Fruit fly (Drosophila melanogaster) whole organism, embryonic: ENCODE data around the gene Mtpalpha.

ENCODE experiments used
- B-H1 ChIP-seq: fragments of 200-800 bp; sonication (Bioruptor generic); IDR thresholded peaks from 3 replicates; pipeline ENCODE4 v1.3.6; 2022; ENCODE audit warnings: missing biosample characterization, missing genetic modification characterization
- BtbVII ChIP-seq: fragments of 200-800 bp; sonication (Bioruptor generic); optimal IDR thresholded peaks from 3 replicates; lab custom pipeline; 2017; ENCODE audit warnings: missing biosample characterization, mild to moderate bottlenecking, missing genetic modification characterization
- CG10274 ChIP-seq: fragments of 200-800 bp; sonication (Bioruptor generic); optimal IDR thresholded peaks from 3 replicates; lab custom pipeline; 2017; ENCODE audit warnings: missing biosample characterization, mild to moderate bottlenecking, missing genetic modification characterization
- CG11723 ChIP-seq: fragments of 200-800 bp; sonication (Bioruptor generic); optimal IDR thresholded peaks from 2 replicates; lab custom pipeline; 2017; ENCODE audit warnings: missing biosample characterization, mild to moderate bottlenecking, missing genetic modification characterization
- CG15601 ChIP-seq: fragments of 200-800 bp; sonication (Bioruptor generic); optimal IDR thresholded peaks from 3 replicates; lab custom pipeline; 2019; ENCODE audit warnings: missing biosample characterization, mild to moderate bottlenecking, missing genetic modification characterization, moderate library complexity
- CG15696 ChIP-seq: fragments of 200-800 bp; sonication (Bioruptor generic); optimal IDR thresholded peaks from 2 replicates; lab custom pipeline; 2019; ENCODE audit warnings: missing biosample characterization, mild to moderate bottlenecking, missing genetic modification characterization, moderate library complexity
- CG17802 ChIP-seq: fragments of 200-800 bp; sonication (Bioruptor generic); optimal IDR thresholded peaks from 2 replicates; lab custom pipeline; 2018; ENCODE audit warnings: missing biosample characterization, mild to moderate bottlenecking, missing genetic modification characterization, moderate library complexity
- CG34224 ChIP-seq: fragments of 200-800 bp; sonication (Bioruptor generic); IDR thresholded peaks from 3 replicates; pipeline ENCODE4 v1.3.6; 2022; ENCODE audit warnings: missing biosample characterization, missing genetic modification characterization; ENCODE audit not compliant: partially characterized antibody
- CG8359 ChIP-seq: fragments of 200-800 bp; sonication (Bioruptor generic); optimal IDR thresholded peaks from 2 replicates; lab custom pipeline; 2017; ENCODE audit warnings: missing biosample characterization, mild to moderate bottlenecking, missing genetic modification characterization, borderline replicate concordance
- CG9876 ChIP-seq: fragments of 200-800 bp; sonication (Bioruptor generic); optimal IDR thresholded peaks from 2 replicates; lab custom pipeline; 2016; ENCODE audit warnings: missing biosample characterization, missing genetic modification characterization
- Camta ChIP-seq: fragments of 200-800 bp; sonication (Bioruptor generic); optimal IDR thresholded peaks from 2 replicates; lab custom pipeline; 2016; ENCODE audit warnings: missing biosample characterization, missing genetic modification characterization
- CoRest ChIP-seq: fragments of 200-800 bp; sonication (Bioruptor generic); optimal IDR thresholded peaks from 3 replicates; lab custom pipeline; 2018; ENCODE audit warnings: missing biosample characterization, mild to moderate bottlenecking, missing genetic modification characterization, moderate library complexity
- Dip2 ChIP-seq: fragments of 200-800 bp; sonication (Bioruptor generic); IDR thresholded peaks from 2 replicates; pipeline ENCODE4 v1.3.6; 2022; ENCODE audit warnings: missing biosample characterization, missing genetic modification characterization
- Dll ChIP-seq: fragments of 200-800 bp; sonication (Bioruptor generic); IDR thresholded peaks from 4 replicates; pipeline ENCODE4 v1.3.6; 2022; ENCODE audit warnings: missing biosample characterization, missing genetic modification characterization; ENCODE audit not compliant: partially characterized antibody
- E2f2 ChIP-seq: fragments of 200-800 bp; sonication (Bioruptor generic); IDR thresholded peaks from 2 replicates; pipeline ENCODE4 v1.3.6; 2022; ENCODE audit warnings: missing biosample characterization, missing genetic modification characterization
- Elba2 ChIP-seq: fragments of 200-800 bp; sonication (Bioruptor generic); optimal IDR thresholded peaks from 3 replicates; lab custom pipeline; 2016; ENCODE audit warnings: missing biosample characterization, missing genetic modification characterization
- HLH3B ChIP-seq: fragments of 200-800 bp; sonication (Bioruptor generic); IDR thresholded peaks from 2 replicates; pipeline ENCODE4 v1.3.6; 2022; ENCODE audit warnings: missing biosample characterization, missing genetic modification characterization
- HmgZ ChIP-seq: fragments of 200-800 bp; sonication (Bioruptor generic); optimal IDR thresholded peaks from 2 replicates; lab custom pipeline; 2018; ENCODE audit warnings: missing biosample characterization, mild to moderate bottlenecking, missing genetic modification characterization
- Hr51 ChIP-seq, 2 experiments: fragments of 200-800 bp; sonication (Bioruptor generic); optimal IDR thresholded peaks; 2 replicates in 1 of 2; 3 replicates in 1 of 2; lab custom pipeline; 2016 to 2018; ENCODE audit warnings: missing biosample characterization in 2 of 2, missing genetic modification characterization in 2 of 2, mild to moderate bottlenecking in 1 of 2, moderate library complexity in 1 of 2
- NK7.1 ChIP-seq: fragments of 200-800 bp; sonication (Bioruptor generic); optimal IDR thresholded peaks from 3 replicates; lab custom pipeline; 2016; ENCODE audit warnings: missing biosample characterization, missing genetic modification characterization
- Neu2 ChIP-seq: fragments of 200-800 bp; sonication (Bioruptor generic); optimal IDR thresholded peaks from 3 replicates; lab custom pipeline; 2016; ENCODE audit warnings: missing biosample characterization, missing genetic modification characterization, borderline replicate concordance
- Nf-YB ChIP-seq: fragments of 200-800 bp; sonication (Bioruptor generic); optimal IDR thresholded peaks from 3 replicates; lab custom pipeline; 2019; ENCODE audit warnings: missing biosample characterization, mild to moderate bottlenecking, missing genetic modification characterization, moderate library complexity
- Oli ChIP-seq: fragments of 200-800 bp; sonication (Bioruptor generic); optimal IDR thresholded peaks from 2 replicates; lab custom pipeline; 2018; ENCODE audit warnings: missing biosample characterization, mild to moderate bottlenecking, missing genetic modification characterization, moderate library complexity
- Rfx ChIP-seq: fragments of 200-800 bp; sonication (Bioruptor generic); IDR thresholded peaks from 2 replicates; pipeline ENCODE4 v1.3.6; 2022; ENCODE audit warnings: missing biosample characterization, missing genetic modification characterization
- Sry-δ ChIP-seq: fragments of 200-800 bp; sonication (Bioruptor generic); optimal IDR thresholded peaks from 2 replicates; lab custom pipeline; 2016; ENCODE audit warnings: missing biosample characterization, missing genetic modification characterization
- TFAM ChIP-seq: fragments of 200-800 bp; sonication (Bioruptor generic); optimal IDR thresholded peaks from 2 replicates; lab custom pipeline; 2017; ENCODE audit warnings: missing biosample characterization, missing genetic modification characterization, inconsistent platforms
- Tbp ChIP-seq: fragments of >200 bp; optimal IDR thresholded peaks from 2 replicates; lab custom pipeline; 2018; ENCODE audit warnings: missing biosample characterization, missing genetic modification characterization
- amos ChIP-seq: fragments of 200-800 bp; sonication (Bioruptor generic); IDR thresholded peaks from 2 replicates; pipeline ENCODE4 v1.3.6; 2022; ENCODE audit warnings: missing biosample characterization, missing genetic modification characterization; ENCODE audit not compliant: partially characterized antibody
- aop ChIP-seq: fragments of 200-800 bp; sonication (Bioruptor generic); IDR thresholded peaks from 2 replicates; pipeline ENCODE4 v1.3.6; 2022; ENCODE audit warnings: missing biosample characterization, missing genetic modification characterization
- ato ChIP-seq: fragments of 200-800 bp; sonication (Bioruptor generic); IDR thresholded peaks from 2 replicates; pipeline ENCODE4 v1.3.6; 2022; ENCODE audit warnings: missing biosample characterization, missing genetic modification characterization; ENCODE audit not compliant: partially characterized antibody
- az2 ChIP-seq: fragments of 200-800 bp; sonication (Bioruptor generic); optimal IDR thresholded peaks from 3 replicates; lab custom pipeline; 2016; ENCODE audit warnings: missing biosample characterization, missing genetic modification characterization
- btn ChIP-seq: fragments of 200-800 bp; sonication (Bioruptor generic); optimal IDR thresholded peaks from 2 replicates; lab custom pipeline; 2016; ENCODE audit warnings: missing biosample characterization, missing genetic modification characterization
- chinmo ChIP-seq: fragments of 200-800 bp; sonication (Bioruptor generic); IDR thresholded peaks from 4 replicates; pipeline ENCODE4 v1.3.6; 2022; ENCODE audit warnings: missing biosample characterization, missing genetic modification characterization; ENCODE audit not compliant: partially characterized antibody
- chm ChIP-seq: fragments of 200-800 bp; sonication (Bioruptor generic); IDR thresholded peaks from 2 replicates; pipeline ENCODE4 v1.3.6; 2022; ENCODE audit warnings: missing biosample characterization, missing genetic modification characterization
- fu2 ChIP-seq: fragments of 200-800 bp; sonication (Bioruptor generic); optimal IDR thresholded peaks from 2 replicates; lab custom pipeline; 2016; ENCODE audit warnings: missing biosample characterization, missing genetic modification characterization
- grn ChIP-seq: fragments of 200-800 bp; sonication (Bioruptor generic); optimal IDR thresholded peaks from 3 replicates; lab custom pipeline; 2017; ENCODE audit warnings: missing biosample characterization, missing genetic modification characterization
- hth ChIP-seq: fragments of >200 bp; optimal IDR thresholded peaks from 2 replicates; lab custom pipeline; 2017; ENCODE audit warnings: inconsistent platforms
- jigr1 ChIP-seq: fragments of 200-800 bp; sonication (Bioruptor generic); IDR thresholded peaks from 3 replicates; pipeline ENCODE4 v1.3.6; 2022; ENCODE audit warnings: missing biosample characterization, missing genetic modification characterization
- nerfin-2 ChIP-seq: fragments of 200-800 bp; sonication (Bioruptor generic); IDR thresholded peaks from 2 replicates; pipeline ENCODE4 v1.3.6; 2022; ENCODE audit warnings: missing biosample characterization, missing genetic modification characterization; ENCODE audit not compliant: partially characterized antibody
- nmo ChIP-seq: fragments of 200-800 bp; sonication (Bioruptor generic); optimal IDR thresholded peaks from 2 replicates; lab custom pipeline; 2018; ENCODE audit warnings: missing biosample characterization, mild to moderate bottlenecking, missing genetic modification characterization, moderate library complexity
- pfk ChIP-seq: fragments of 200-800 bp; sonication (Bioruptor generic); optimal IDR thresholded peaks from 2 replicates; lab custom pipeline; 2018; ENCODE audit warnings: missing biosample characterization, mild to moderate bottlenecking, missing genetic modification characterization, moderate library complexity
- pho ChIP-seq: fragments of 200-800 bp; sonication (Bioruptor generic); optimal IDR thresholded peaks from 2 replicates; lab custom pipeline; 2016; ENCODE audit warnings: missing biosample characterization, missing genetic modification characterization
- pita ChIP-seq: fragments of 200-800 bp; sonication (Bioruptor generic); optimal IDR thresholded peaks from 2 replicates; lab custom pipeline; 2017; ENCODE audit warnings: missing biosample characterization, mild to moderate bottlenecking, missing genetic modification characterization
- so ChIP-seq: fragments of 200-800 bp; sonication (Bioruptor generic); IDR thresholded peaks from 3 replicates; pipeline ENCODE4 v1.3.6; 2022; ENCODE audit warnings: missing biosample characterization, missing genetic modification characterization
- twi ChIP-seq: fragments of 200-800 bp; optimal IDR thresholded peaks from 2 replicates; lab custom pipeline; 2019; ENCODE audit warnings: missing biosample characterization, mild to moderate bottlenecking, missing genetic modification characterization, moderate library complexity
- unpg ChIP-seq: fragments of 200-800 bp; sonication (Bioruptor generic); optimal IDR thresholded peaks from 3 replicates; lab custom pipeline; 2018; ENCODE audit warnings: missing biosample characterization, mild to moderate bottlenecking, missing genetic modification characterization, moderate library complexity
- vnd ChIP-seq: fragments of 200-800 bp; sonication (Bioruptor generic); IDR thresholded peaks from 3 replicates; pipeline ENCODE4 v1.3.6; 2022; ENCODE audit warnings: missing biosample characterization, missing genetic modification characterization; ENCODE audit not compliant: partially characterized antibody
- wor ChIP-seq: fragments of 200-800 bp; sonication (Bioruptor generic); IDR thresholded peaks from 2 replicates; pipeline ENCODE4 v1.3.6; 2022; ENCODE audit warnings: missing biosample characterization, missing genetic modification characterization
- yki ChIP-seq: fragments of >200 bp; optimal IDR thresholded peaks from 3 replicates; lab custom pipeline; 2018
- zen ChIP-seq: fragments of 200-800 bp; sonication (Bioruptor generic); optimal IDR thresholded peaks from 3 replicates; lab custom pipeline; 2018; ENCODE audit warnings: missing biosample characterization, mild to moderate bottlenecking, missing genetic modification characterization, moderate library complexity

Gene Mtpalpha

DNA sequence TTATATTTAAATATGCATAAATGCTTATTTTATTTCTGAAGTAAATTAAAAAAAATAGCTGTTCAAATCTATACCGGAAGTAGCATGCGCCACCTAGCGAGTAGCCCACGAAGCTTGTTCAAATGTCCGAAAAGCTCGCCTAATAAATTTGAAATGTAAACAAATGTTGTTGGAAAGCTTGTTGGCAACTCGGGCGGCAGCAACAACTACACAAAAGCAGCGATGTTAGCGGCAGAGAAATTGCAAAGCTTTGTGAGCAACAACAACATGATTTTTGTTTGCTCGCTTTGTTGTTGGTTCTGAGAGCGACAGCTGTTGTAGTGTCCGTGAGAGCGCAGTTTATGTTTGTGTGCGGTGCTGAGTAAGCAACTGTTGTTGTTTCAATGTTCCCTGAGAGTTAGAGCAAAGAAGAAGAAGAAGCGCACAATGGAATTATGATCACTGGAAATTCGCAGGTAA is 9.1 kb downstream of the Mtpalpha start (continued):
- peak; percentile 99 for TF ChIP-seq CG11723 (GFP tag; lab: Kevin White, UChicago)
- peak; percentile 71 for TF ChIP-seq zen
- peak; percentile 96 for TF ChIP-seq NK7.1 (GFP tag; lab: Kevin White, UChicago)
- peak; percentile 97 for TF ChIP-seq CG15601 (tag; lab: Kevin White, UChicago)
- peak; percentile 100 for TF ChIP-seq BtbVII (GFP tag; lab: Kevin White, UChicago)
- TF ChIP-seq wor: peak; percentile 84
- peak; percentile 93 for TF ChIP-seq TFAM
- TF ChIP-seq jigr1: no peak
- peak; percentile 94 for TF ChIP-seq Oli (tag; lab: Kevin White, UChicago)
- TF ChIP-seq chinmo (GFP tag; lab: Robert Waterston, UW): peak; percentile 92; the same call in 3 of the 4 replicates
- TF ChIP-seq Sry-δ (GFP tag; lab: Kevin White, UChicago): peak; percentile 62
- peak; percentile 99 for TF ChIP-seq so (GFP tag; lab: Robert Waterston, UW)
- no peak for TF ChIP-seq Neu2 (GFP tag; lab: Kevin White, UChicago)
- TF ChIP-seq Rfx (GFP tag; lab: Robert Waterston, UW): peak; percentile 98
- no peak for TF ChIP-seq vnd (GFP tag; lab: Robert Waterston, UW)
- TF ChIP-seq Camta: peak; percentile 97
- peak; percentile 90 for TF ChIP-seq nmo (GFP tag; lab: Kevin White, UChicago)
- peak; percentile 87 for TF ChIP-seq twi
- TF ChIP-seq yki (lab: Kevin White, UChicago): no peak
- TF ChIP-seq hth (lab: Kevin White, UChicago): no peak
- TF ChIP-seq CG15696 (tag; lab: Kevin White, UChicago): peak; percentile 26
- TF ChIP-seq Tbp: no peak
- peak; percentile 92 to 97 for TF ChIP-seq Hr51 (GFP tag; optimal IDR thresholded peaks at IDR 0.05; lab: Kevin White, UChicago)
- TF ChIP-seq Dll: no peak
- TF ChIP-seq grn: peak; percentile 93
- TF ChIP-seq aop (GFP tag; lab: Robert Waterston, UW): peak; percentile 78
- TF ChIP-seq Elba2 (GFP tag; lab: Kevin White, UChicago): no peak
- TF ChIP-seq CG17802: peak; percentile 91
- peak; percentile 95 for TF ChIP-seq HLH3B (GFP tag; lab: Robert Waterston, UW)
- peak; percentile 84 for TF ChIP-seq fu2 (GFP tag; lab: Kevin White, UChicago)
- peak; percentile 93 for TF ChIP-seq CoRest
- no peak for TF ChIP-seq Dip2 (GFP tag; lab: Robert Waterston, UW)
- peak; percentile 94 for TF ChIP-seq CG8359 (GFP tag; lab: Kevin White, UChicago)
- peak; percentile 90 for TF ChIP-seq CG9876 (GFP tag; lab: Kevin White, UChicago)
- TF ChIP-seq amos (GFP tag; lab: Robert Waterston, UW): no peak
- peak; percentile 98 for TF ChIP-seq HmgZ (tag; lab: Kevin White, UChicago)
- peak; percentile 87 for TF ChIP-seq E2f2 (GFP tag; lab: Robert Waterston, UW)
- peak; percentile 95 for TF ChIP-seq btn (GFP tag; lab: Kevin White, UChicago)
- peak; percentile 90; the same call in 2 of the 3 replicates for TF ChIP-seq B-H1 (GFP tag; lab: Robert Waterston, UW)
- TF ChIP-seq nerfin-2 (GFP tag; lab: Robert Waterston, UW): no peak
- TF ChIP-seq ato (GFP tag; lab: Robert Waterston, UW): no peak
- no peak for TF ChIP-seq pita (GFP tag; lab: Kevin White, UChicago)
- peak; percentile 99 for TF ChIP-seq chm (GFP tag; lab: Robert Waterston, UW)
- TF ChIP-seq Nf-YB (GFP tag; lab: Kevin White, UChicago): peak; percentile 87
- TF ChIP-seq pho (GFP tag; lab: Kevin White, UChicago): peak; percentile 90
- peak; percentile 98 for TF ChIP-seq unpg (GFP tag; lab: Kevin White, UChicago)
- TF ChIP-seq CG34224 (GFP tag; lab: Robert Waterston, UW): peak; percentile 45; the same call in 1 of the 3 replicates
- TF ChIP-seq CG10274 (GFP tag; lab: Kevin White, UChicago): peak; percentile 95
- peak; percentile 89 for TF ChIP-seq pfk (GFP tag; lab: Kevin White, UChicago)
- TF ChIP-seq az2 (GFP tag; lab: Kevin White, UChicago): peak; percentile 95
